Worm (Caenorhabditis elegans): ENCODE measurements around the gene lgc-42.

Gene lgc-42

ce11 chrIII:2012561-2012960 is 14.9 kb downstream of the lgc-42 start:
- TF ChIP-seq ceh-22 (tag; optimal IDR thresholded peaks at IDR 0.05) (no peak), pag-3 (tag; optimal IDR thresholded peaks at IDR 0.05; ENCODE audit: borderline replicate concordance) (no peak), ama-1 (optimal IDR thresholded peaks at IDR 0.05) (no peak), ceh-48 (tag; optimal IDR thresholded peaks at IDR 0.05) (peak; percentile 19)

- TF ChIP-seq ceh-48 (tag; optimal IDR thresholded peaks at IDR 0.05) (peak; percentile 48), fkh-6 (tag; optimal IDR thresholded peaks at IDR 0.05) (no peak), T23F11.4 (GFP tag; optimal IDR thresholded peaks at IDR 0.05) (no peak), dmd-4 (tag; optimal IDR thresholded peaks at IDR 0.05; ENCODE audit: borderline replicate concordance) (no peak)
Measured at ce11 chrIII:2013156-2013854, 15.6 kb downstream of the lgc-42 start.

- TF ChIP-seq ceh-48 (tag; optimal IDR thresholded peaks at IDR 0.05), result peak; percentile 97
Measured at ce11 chrIII:2013876-2014474, 16.3 kb downstream of the lgc-42 start.

ce11 chrIII:2015494-2015893 is 17.8 kb downstream of the lgc-42 start:
- TF ChIP-seq ceh-48 (tag; optimal IDR thresholded peaks at IDR 0.05) (peak; percentile 14), ceh-45 (GFP tag; IDR thresholded peaks at IDR 0.05) (no peak), F13H6.1 (tag; optimal IDR thresholded peaks at IDR 0.05) (no peak)

ce11 chrIII:2021495-2021894 is 23.8 kb downstream of the lgc-42 start, which contains the start of gene ckr-2:
Gene ckr-2, minus strand, starts transcription at chrIII:2021595.
- TF ChIP-seq T23F11.4 (GFP tag; optimal IDR thresholded peaks at IDR 0.05) (no peak), tbx-2 (tag; optimal IDR thresholded peaks at IDR 0.05) (no peak), ceh-48 (tag; optimal IDR thresholded peaks at IDR 0.05) (no peak), hlh-30 (tag; optimal IDR thresholded peaks at IDR 0.05; ENCODE audit: insufficient read depth) (no peak), ref-2 (tag; optimal IDR thresholded peaks at IDR 0.05) (no peak), sox-2 (GFP tag; IDR thresholded peaks at IDR 0.05) (no peak), unc-86 (tag; optimal IDR thresholded peaks at IDR 0.05) (no peak), sdc-2 (tag; optimal IDR thresholded peaks at IDR 0.05) (no peak), pat-9 (tag; optimal IDR thresholded peaks at IDR 0.05) (no peak), ceh-34 (tag; optimal IDR thresholded peaks at IDR 0.05) (no peak), F13H6.1 (tag; optimal IDR thresholded peaks at IDR 0.05) (no peak), zip-5 (tag; optimal IDR thresholded peaks at IDR 0.05) (no peak)

ce11 chrIII:2023435-2023834 is 25.8 kb downstream of the lgc-42 start:
- TF ChIP-seq dve-1 (tag; optimal IDR thresholded peaks at IDR 0.05), result peak; percentile 62

- TF ChIP-seq ceh-18 (tag; optimal IDR thresholded peaks at IDR 0.05), result peak; percentile 44
- TF ChIP-seq tbx-7 (tag; optimal IDR thresholded peaks at IDR 0.05), result no peak
- no peak for TF ChIP-seq hlh-13 (GFP tag; optimal IDR thresholded peaks at IDR 0.05)
- peak; percentile 29 for TF ChIP-seq unc-55 (GFP tag; optimal IDR thresholded peaks at IDR 0.05)
Measured at ce11 chrIII:2027517-2027916, 29.8 kb downstream of the lgc-42 start.

ce11 chrIII:2030776-2031565 is 33.3 kb downstream of the lgc-42 start:
- no peak for TF ChIP-seq pha-2 (tag; optimal IDR thresholded peaks at IDR 0.05)
- TF ChIP-seq madf-2 (tag; optimal IDR thresholded peaks at IDR 0.05), result no peak
- TF ChIP-seq eyg-1 (tag; optimal IDR thresholded peaks at IDR 0.05), result no peak
- TF ChIP-seq hlh-6 (tag; optimal IDR thresholded peaks at IDR 0.05), result peak; percentile 0
- peak; percentile 16 for TF ChIP-seq hlh-30 (tag; optimal IDR thresholded peaks at IDR 0.05; ENCODE audit: insufficient read depth)
- TF ChIP-seq ets-4 (tag; optimal IDR thresholded peaks at IDR 0.05), result no peak
- no peak for TF ChIP-seq pat-9 (tag; optimal IDR thresholded peaks at IDR 0.05)
- TF ChIP-seq ceh-24 (tag; optimal IDR thresholded peaks at IDR 0.05), result no peak
- TF ChIP-seq hlh-8 (tag; optimal IDR thresholded peaks at IDR 0.05), result no peak
- no peak for TF ChIP-seq dve-1 (tag; optimal IDR thresholded peaks at IDR 0.05)
- TF ChIP-seq pha-4 (tag; optimal IDR thresholded peaks at IDR 0.05), result no peak
- no peak for TF ChIP-seq syd-9 (tag; optimal IDR thresholded peaks at IDR 0.05)

Measured in whole organism, late embryonic.